Worm (Caenorhabditis elegans) whole organism, L4 larva: ENCODE results near the gene cdk-1.

Source experiments
- Y5F2A.4 ChIP-seq: fragments of 200-800 bp; sonication (Bioruptor generic); optimal IDR thresholded peaks from 2 replicates; lab custom pipeline; 2018; ENCODE audit warnings: mild to moderate bottlenecking, missing genetic modification characterization, missing compliant biosample characterization
- ceh-28 ChIP-seq: fragments of 150-350 bp; optimal IDR thresholded peaks from 2 replicates; lab custom pipeline; 2014; ENCODE audit warnings: missing biosample characterization, missing genetic modification reagents, missing genetic modification characterization
- gei-8 ChIP-seq: fragments of 200-800 bp; sonication (Bioruptor generic); optimal IDR thresholded peaks from 2 replicates; lab custom pipeline; 2018; ENCODE audit warnings: mild to moderate bottlenecking, missing genetic modification characterization, missing compliant biosample characterization
- hlh-30 ChIP-seq: sonication (generic microtip); optimal IDR thresholded peaks from 2 replicates; lab custom pipeline; 2017; ENCODE audit warnings: antibody characterized with exemption, mild to moderate bottlenecking, missing genetic modification characterization, missing compliant biosample characterization; ENCODE audit not compliant: insufficient read depth
- lin-15B ChIP-seq: fragments of 150-350 bp; sonication (generic microtip); optimal IDR thresholded peaks from 3 replicates; lab custom pipeline; 2014; ENCODE audit warnings: missing biosample characterization, missing genetic modification characterization
- mxl-2 ChIP-seq: fragments of 200-800 bp; sonication (Bioruptor generic); conservative IDR thresholded peaks from 2 replicates; pipeline ENCODE4 v1.3.6; 2022; ENCODE audit warnings: missing genetic modification reagents, missing genetic modification characterization, missing compliant biosample characterization
- nhr-76 ChIP-seq: fragments of 150-350 bp; optimal IDR thresholded peaks from 2 replicates; lab custom pipeline; 2014; ENCODE audit warnings: missing biosample characterization, missing genetic modification characterization
- ztf-11 ChIP-seq: fragments of 150-350 bp; optimal IDR thresholded peaks from 2 replicates; lab custom pipeline; 2014; ENCODE audit warnings: missing biosample characterization, missing genetic modification characterization

DNA sequence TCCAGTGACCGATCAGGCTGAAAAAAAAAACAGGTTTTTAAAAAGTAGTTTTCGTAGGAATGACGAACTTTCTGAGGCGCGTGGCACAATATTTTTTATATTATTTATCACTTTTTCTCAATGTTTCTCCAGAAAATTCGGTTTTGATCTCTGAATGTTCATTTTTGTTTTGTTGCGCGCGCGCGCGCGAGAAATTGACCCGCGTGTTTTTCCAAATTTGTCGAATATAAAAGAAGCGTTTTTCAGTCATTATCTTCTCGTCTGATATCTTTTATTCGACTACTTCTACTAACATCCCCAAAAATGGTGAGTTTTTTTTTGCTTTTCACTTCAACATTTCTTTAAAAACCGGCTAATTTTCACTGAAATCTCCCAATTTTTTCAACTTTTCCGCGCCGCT, 11.6 kb downstream of the cdk-1 start, which contains the start of gene rmd-1:
- no peak for TF ChIP-seq ztf-11 (tag; lab: Kevin White, UChicago)
- no peak for TF ChIP-seq hlh-30
- no peak for TF ChIP-seq nhr-76 (tag; lab: Kevin White, UChicago)
- TF ChIP-seq mxl-2, result no peak
- TF ChIP-seq lin-15B (tag; lab: Kevin White, UChicago), result no peak
- no peak for TF ChIP-seq gei-8
- TF ChIP-seq ceh-28 (tag; lab: Kevin White, UChicago), result no peak
- TF ChIP-seq Y5F2A.4 (GFP tag; lab: Kevin White, UChicago), result no peak
